Worm (Caenorhabditis elegans) whole organism, L4 larva: ENCODE data around the gene sto-2.

Source experiments
- D1046.2 ChIP-seq: fragments of 200-800 bp; sonication (Bioruptor generic); IDR thresholded peaks from 2 replicates; pipeline ENCODE4 v1.3.6; 2022; ENCODE audit warnings: missing genetic modification characterization, missing compliant biosample characterization
- R02D3.7 ChIP-seq: fragments of 150-350 bp; sonication (generic microtip); optimal IDR thresholded peaks from 3 replicates; lab custom pipeline; 2014; ENCODE audit warnings: missing biosample characterization, missing genetic modification characterization
- T26A8.4 ChIP-seq: fragments of 200-800 bp; sonication (Bioruptor generic); IDR thresholded peaks from 2 replicates; pipeline ENCODE4 v1.3.6; 2022; ENCODE audit warnings: missing genetic modification characterization, missing compliant biosample characterization
- Y105C5A.15 ChIP-seq: fragments of 200-800 bp; sonication (Bioruptor generic); IDR thresholded peaks from 2 replicates; pipeline ENCODE4 v1.3.6; 2022; ENCODE audit warnings: missing genetic modification characterization, missing compliant biosample characterization
- Y5F2A.4 ChIP-seq: fragments of 200-800 bp; sonication (Bioruptor generic); optimal IDR thresholded peaks from 2 replicates; lab custom pipeline; 2018; ENCODE audit warnings: mild to moderate bottlenecking, missing genetic modification characterization, missing compliant biosample characterization
- ZK337.2 ChIP-seq: fragments of 200-800 bp; sonication (Bioruptor generic); IDR thresholded peaks from 2 replicates; pipeline ENCODE4 v1.3.6; 2022; ENCODE audit warnings: missing genetic modification reagents, missing genetic modification characterization, missing compliant biosample characterization
- arid-1 ChIP-seq: fragments of 200-800 bp; sonication (Bioruptor generic); conservative IDR thresholded peaks from 2 replicates; pipeline ENCODE4 v1.3.6; 2022; ENCODE audit warnings: missing genetic modification reagents, missing genetic modification characterization, missing compliant biosample characterization
- ceh-20 ChIP-seq: fragments of 200-800 bp; sonication (Bioruptor generic); IDR thresholded peaks from 2 replicates; pipeline ENCODE4 v1.3.6; 2022; ENCODE audit warnings: missing genetic modification reagents, missing genetic modification characterization, missing compliant biosample characterization
- ceh-28 ChIP-seq: fragments of 150-350 bp; optimal IDR thresholded peaks from 2 replicates; lab custom pipeline; 2014; ENCODE audit warnings: missing biosample characterization, missing genetic modification reagents, missing genetic modification characterization
- ceh-32 ChIP-seq: sonication (generic microtip); optimal IDR thresholded peaks from 2 replicates; lab custom pipeline; 2016; ENCODE audit warnings: mild to moderate bottlenecking, missing genetic modification characterization, missing compliant biosample characterization; ENCODE audit not compliant: poor library complexity
- ceh-82 ChIP-seq: sonication (generic microtip); optimal IDR thresholded peaks from 2 replicates; lab custom pipeline; 2017; ENCODE audit warnings: missing biosample characterization, missing genetic modification characterization
- ces-1 ChIP-seq: fragments of 150-350 bp; sonication (generic microtip); optimal IDR thresholded peaks from 4 replicates; lab custom pipeline; 2014; ENCODE audit warnings: missing biosample characterization, missing genetic modification reagents, missing genetic modification characterization
- daf-12 ChIP-seq: fragments of 150-350 bp; optimal IDR thresholded peaks from 2 replicates; lab custom pipeline; 2014; ENCODE audit warnings: missing biosample characterization, missing genetic modification reagents, missing genetic modification characterization
- daf-19 ChIP-seq: fragments of 200-800 bp; sonication (Bioruptor generic); conservative IDR thresholded peaks from 2 replicates; pipeline ENCODE4 v1.3.6; 2022; ENCODE audit warnings: missing genetic modification characterization, missing compliant biosample characterization
- daf-8 ChIP-seq: fragments of 200-800 bp; sonication (Bioruptor generic); IDR thresholded peaks from 2 replicates; pipeline ENCODE4 v1.3.6; 2022; ENCODE audit warnings: missing genetic modification characterization, missing compliant biosample characterization
- dmd-6 ChIP-seq: fragments of 200-800 bp; sonication (Bioruptor generic); IDR thresholded peaks from 2 replicates; pipeline ENCODE4 v1.3.6; 2022; ENCODE audit warnings: missing genetic modification reagents, missing genetic modification characterization, missing compliant biosample characterization
- dmd-8 ChIP-seq: fragments of 200-800 bp; sonication (Bioruptor generic); IDR thresholded peaks from 2 replicates; pipeline ENCODE4 v1.3.6; 2022; ENCODE audit warnings: missing genetic modification characterization, missing compliant biosample characterization
- dpl-1 ChIP-seq: fragments of 150-350 bp; optimal IDR thresholded peaks from 2 replicates; lab custom pipeline; 2014; ENCODE audit warnings: missing biosample characterization, missing genetic modification reagents, missing genetic modification characterization
- dve-1 ChIP-seq: sonication (generic microtip); optimal IDR thresholded peaks from 2 replicates; lab custom pipeline; 2017; ENCODE audit warnings: antibody characterized with exemption, mild to moderate bottlenecking, missing genetic modification characterization, missing compliant biosample characterization; ENCODE audit not compliant: insufficient read depth
- egl-27 ChIP-seq: sonication (generic microtip); optimal IDR thresholded peaks from 3 replicates; lab custom pipeline; 2017; ENCODE audit warnings: missing biosample characterization, missing genetic modification reagents, missing genetic modification characterization
- egl-43 ChIP-seq: fragments of 200-800 bp; sonication (Bioruptor generic); IDR thresholded peaks from 2 replicates; pipeline ENCODE4 v1.3.6; 2022; ENCODE audit warnings: missing genetic modification reagents, missing genetic modification characterization, missing compliant biosample characterization
- fkh-10 ChIP-seq: fragments of 150-350 bp; optimal IDR thresholded peaks from 2 replicates; lab custom pipeline; 2014; ENCODE audit warnings: missing biosample characterization, missing genetic modification reagents, missing genetic modification characterization
- hif-1 ChIP-seq, 2 experiments: sonication (generic microtip); optimal IDR thresholded peaks; 2 replicates each; lab custom pipeline; 2016 to 2017; ENCODE audit warnings: missing compliant biosample characterization in 2 of 2, missing genetic modification characterization in 2 of 2, missing genetic modification reagents in 2 of 2, missing genotype in 2 of 2, mild to moderate bottlenecking in 1 of 2
- hlh-11 ChIP-seq: fragments of 200-800 bp; sonication (Bioruptor generic); optimal IDR thresholded peaks from 2 replicates; lab custom pipeline; 2018; ENCODE audit warnings: mild to moderate bottlenecking, missing genetic modification characterization, missing compliant biosample characterization
- jun-1 ChIP-seq: fragments of 150-350 bp; optimal IDR thresholded peaks from 2 replicates; lab custom pipeline; 2014; ENCODE audit warnings: missing biosample characterization, missing genetic modification reagents, missing genetic modification characterization
- lim-7 ChIP-seq: fragments of 200-800 bp; sonication (Bioruptor generic); IDR thresholded peaks from 2 replicates; pipeline ENCODE4 v1.3.6; 2022; ENCODE audit warnings: missing genetic modification characterization, missing compliant biosample characterization
- lin-1 ChIP-seq: fragments of 200-800 bp; sonication (Bioruptor generic); IDR thresholded peaks from 2 replicates; pipeline ENCODE4 v1.3.6; 2022; ENCODE audit warnings: missing genetic modification reagents, missing genetic modification characterization, missing compliant biosample characterization
- lin-15B ChIP-seq: fragments of 150-350 bp; sonication (generic microtip); optimal IDR thresholded peaks from 3 replicates; lab custom pipeline; 2014; ENCODE audit warnings: missing biosample characterization, missing genetic modification characterization
- lin-29 ChIP-seq: fragments of 200-800 bp; sonication (Bioruptor generic); IDR thresholded peaks from 2 replicates; pipeline ENCODE4 v1.3.6; 2022; ENCODE audit warnings: missing genetic modification reagents, missing genetic modification characterization, missing compliant biosample characterization
- lir-3 ChIP-seq: sonication (generic microtip); optimal IDR thresholded peaks from 2 replicates; lab custom pipeline; 2016; ENCODE audit warnings: mild to moderate bottlenecking, missing genetic modification characterization, missing compliant biosample characterization
- lsy-2 ChIP-seq, 2 experiments: fragments of 150-350 bp in 1 of 2; sonication (generic microtip) in 1 of 2; optimal IDR thresholded peaks; 2 replicates each; lab custom pipeline; 2014 to 2017; ENCODE audit warnings: missing biosample characterization in 2 of 2, missing genetic modification characterization in 2 of 2
- madf-9 ChIP-seq: fragments of 200-800 bp; sonication (Bioruptor generic); conservative IDR thresholded peaks from 2 replicates; pipeline ENCODE4 v1.3.6; 2022; ENCODE audit warnings: missing genetic modification reagents, missing genetic modification characterization, missing compliant biosample characterization
- mep-1 ChIP-seq: fragments of 150-350 bp; sonication (generic microtip); optimal IDR thresholded peaks from 3 replicates; lab custom pipeline; 2014; ENCODE audit warnings: missing biosample characterization, missing genetic modification characterization
- mes-2 ChIP-seq: sonication (generic microtip); optimal IDR thresholded peaks from 2 replicates; lab custom pipeline; 2016; ENCODE audit warnings: missing genotype, mild to moderate bottlenecking, missing genetic modification characterization, missing compliant biosample characterization; ENCODE audit not compliant: poor library complexity, severe bottlenecking
- mxl-2 ChIP-seq: fragments of 200-800 bp; sonication (Bioruptor generic); conservative IDR thresholded peaks from 2 replicates; pipeline ENCODE4 v1.3.6; 2022; ENCODE audit warnings: missing genetic modification reagents, missing genetic modification characterization, missing compliant biosample characterization
- mxl-3 ChIP-seq: fragments of 200-800 bp; sonication (Bioruptor generic); optimal IDR thresholded peaks from 2 replicates; lab custom pipeline; 2018; ENCODE audit warnings: mild to moderate bottlenecking, missing genetic modification characterization, missing compliant biosample characterization
- nhr-11 ChIP-seq: fragments of 150-350 bp; optimal IDR thresholded peaks from 2 replicates; lab custom pipeline; 2014; ENCODE audit warnings: missing biosample characterization, missing genetic modification characterization
- nhr-111 ChIP-seq: fragments of 200-800 bp; sonication (Bioruptor generic); optimal IDR thresholded peaks from 2 replicates; lab custom pipeline; 2018; ENCODE audit warnings: mild to moderate bottlenecking, missing genetic modification characterization, missing compliant biosample characterization
- nhr-41 ChIP-seq: fragments of 200-800 bp; sonication (Bioruptor generic); IDR thresholded peaks from 2 replicates; pipeline ENCODE4 v1.3.6; 2022; ENCODE audit warnings: missing genetic modification reagents, missing genetic modification characterization, missing compliant biosample characterization
- nhr-48 ChIP-seq: sonication (generic microtip); optimal IDR thresholded peaks from 2 replicates; lab custom pipeline; 2016; ENCODE audit warnings: mild to moderate bottlenecking, missing genetic modification characterization, missing compliant biosample characterization
- nhr-77 ChIP-seq: fragments of 150-350 bp; optimal IDR thresholded peaks from 2 replicates; lab custom pipeline; 2014; ENCODE audit warnings: missing biosample characterization, missing genetic modification characterization
- pha-4 ChIP-seq, 2 experiments: fragments of 150-350 bp in 1 of 2; fragments of 200-800 bp in 1 of 2; sonication (Bioruptor generic) in 1 of 2; IDR thresholded peaks in 1 of 2; optimal IDR thresholded peaks in 1 of 2; 2 replicates each; pipeline versions ENCODE4 v1.3.6 to Lab custom; 2014 to 2022; ENCODE audit warnings: missing genetic modification characterization in 2 of 2, missing genetic modification reagents in 2 of 2, missing biosample characterization in 1 of 2, missing compliant biosample characterization in 1 of 2
- rbr-2 ChIP-seq: sonication (generic microtip); optimal IDR thresholded peaks from 2 replicates; lab custom pipeline; 2016; ENCODE audit warnings: missing genotype, missing genetic modification characterization, missing compliant biosample characterization
- saeg-2 ChIP-seq: fragments of 200-800 bp; sonication (Bioruptor generic); IDR thresholded peaks from 2 replicates; pipeline ENCODE4 v1.3.6; 2022; ENCODE audit warnings: missing genetic modification reagents, missing genetic modification characterization, missing compliant biosample characterization
- set-16 ChIP-seq: fragments of 200-800 bp; sonication (Bioruptor generic); IDR thresholded peaks from 2 replicates; pipeline ENCODE4 v1.3.6; 2022; ENCODE audit warnings: missing genetic modification reagents, missing genetic modification characterization, missing compliant biosample characterization
- snpc-4 ChIP-seq: fragments of 150-350 bp; optimal IDR thresholded peaks from 2 replicates; lab custom pipeline; 2014; ENCODE audit warnings: missing biosample characterization, missing genetic modification characterization
- spr-1 ChIP-seq: sonication (generic microtip); optimal IDR thresholded peaks from 2 replicates; lab custom pipeline; 2016; ENCODE audit warnings: mild to moderate bottlenecking, missing genetic modification characterization, missing compliant biosample characterization
- spr-3 ChIP-seq: fragments of 200-800 bp; sonication (Bioruptor generic); optimal IDR thresholded peaks from 2 replicates; lab custom pipeline; 2018; ENCODE audit warnings: mild to moderate bottlenecking, missing genetic modification characterization, missing compliant biosample characterization
- tag-97 ChIP-seq: fragments of 200-800 bp; sonication (Bioruptor generic); IDR thresholded peaks from 2 replicates; pipeline ENCODE4 v1.3.6; 2022; ENCODE audit warnings: missing genetic modification characterization, missing compliant biosample characterization
- zfp-2 ChIP-seq: sonication (generic microtip); optimal IDR thresholded peaks from 2 replicates; lab custom pipeline; 2016; ENCODE audit warnings: mild to moderate bottlenecking, missing genetic modification characterization, missing compliant biosample characterization
- zip-2 ChIP-seq: fragments of 150-350 bp; optimal IDR thresholded peaks from 2 replicates; lab custom pipeline; 2014; ENCODE audit warnings: missing biosample characterization, missing genetic modification characterization

Gene sto-2

DNA sequence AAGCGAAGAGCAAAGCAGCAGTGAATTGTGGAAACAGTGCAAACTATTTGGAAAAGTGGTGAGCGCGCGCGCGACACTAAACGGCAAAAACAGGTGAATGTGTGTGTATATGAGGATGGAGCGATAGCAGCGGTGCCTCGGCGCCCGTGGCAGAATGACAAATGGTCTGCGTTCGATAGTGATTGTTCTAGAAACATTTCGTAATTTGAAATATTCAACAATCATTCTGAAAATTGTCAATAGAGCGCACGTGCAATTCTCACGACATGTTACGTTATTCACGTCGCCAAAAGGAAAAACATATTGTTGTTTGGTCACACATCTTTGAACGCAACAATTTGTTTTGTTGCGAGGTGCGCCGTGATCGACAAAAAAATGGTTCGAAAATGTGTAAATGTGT, 32.1 kb upstream of the sto-2 start (continued):
- no peak for TF ChIP-seq arid-1 (GFP tag; lab: Robert Waterston, UW)
- TF ChIP-seq daf-8 = no peak
- TF ChIP-seq lin-1 = no peak
- TF ChIP-seq D1046.2 (GFP tag; lab: Robert Waterston, UW) = no peak
- TF ChIP-seq set-16 (GFP tag; lab: Robert Waterston, UW) = no peak
- TF ChIP-seq rbr-2 (tag; lab: Kevin White, UChicago) = no peak
- no peak for TF ChIP-seq daf-12 (tag; lab: Kevin White, UChicago)
- TF ChIP-seq tag-97 (GFP tag; lab: Robert Waterston, UW) = no peak
- TF ChIP-seq madf-9 (GFP tag; lab: Robert Waterston, UW) = no peak
- no peak for TF ChIP-seq ceh-20 (GFP tag; lab: Robert Waterston, UW)
- TF ChIP-seq lir-3 (tag; lab: Kevin White, UChicago) = no peak
- TF ChIP-seq nhr-41 (GFP tag; lab: Robert Waterston, UW) = no peak
- no peak for TF ChIP-seq mes-2 (tag; lab: Kevin White, UChicago)
- no peak for TF ChIP-seq fkh-10 (GFP tag; lab: Kevin White, UChicago)
- TF ChIP-seq nhr-11 (tag; lab: Kevin White, UChicago) = no peak
- TF ChIP-seq R02D3.7 (tag; lab: Kevin White, UChicago) = no peak
- no peak for TF ChIP-seq mxl-2 (GFP tag; lab: Robert Waterston, UW)
- TF ChIP-seq lim-7 (GFP tag; lab: Robert Waterston, UW) = no peak
- TF ChIP-seq dpl-1 (GFP tag; lab: Kevin White, UChicago) = no peak
- TF ChIP-seq dmd-6 (GFP tag; lab: Robert Waterston, UW) = peak; percentile 57
- peak; percentile 45 for TF ChIP-seq mep-1 (tag; lab: Kevin White, UChicago)
- no peak for TF ChIP-seq pha-4 (GFP tag; IDR thresholded peaks at IDR 0.05; lab: Robert Waterston, UW)
- TF ChIP-seq pha-4 (tag; optimal IDR thresholded peaks at IDR 0.05; lab: Kevin White, UChicago) = peak; percentile 44
- TF ChIP-seq Y5F2A.4 (GFP tag; lab: Kevin White, UChicago) = no peak
- no peak for TF ChIP-seq Y105C5A.15 (GFP tag; lab: Robert Waterston, UW)
- 0 out of 2 replicates have a peak, but pooled peaks have one; percentile 9 for TF ChIP-seq T26A8.4
- TF ChIP-seq lin-29 (GFP tag; lab: Robert Waterston, UW) = no peak
- TF ChIP-seq lin-15B = no peak
- no peak for TF ChIP-seq zfp-2
- no peak for TF ChIP-seq spr-3 (GFP tag; lab: Kevin White, UChicago)
- no peak for TF ChIP-seq egl-27
- peak; percentile 46 to 98 for TF ChIP-seq hif-1 (tag; optimal IDR thresholded peaks at IDR 0.05; lab: Kevin White, UChicago)
- TF ChIP-seq saeg-2 = no peak
- no peak for TF ChIP-seq nhr-48 (tag; lab: Kevin White, UChicago)
- no peak for TF ChIP-seq ZK337.2 (GFP tag; lab: Robert Waterston, UW)
- no peak for TF ChIP-seq ceh-32
- TF ChIP-seq nhr-77 (tag; lab: Kevin White, UChicago) = no peak
- TF ChIP-seq daf-19 (GFP tag; lab: Robert Waterston, UW) = no peak
- TF ChIP-seq ces-1 (GFP tag; lab: Kevin White, UChicago) = no peak
- no peak for TF ChIP-seq ceh-28 (tag; lab: Kevin White, UChicago)
- no peak for TF ChIP-seq zip-2
- no peak for TF ChIP-seq dmd-8 (GFP tag; lab: Robert Waterston, UW)
- TF ChIP-seq dve-1 (tag; lab: Kevin White, UChicago) = peak; percentile 62
- TF ChIP-seq ceh-82 (tag; lab: Kevin White, UChicago) = no peak
- TF ChIP-seq nhr-111 (GFP tag; lab: Kevin White, UChicago) = no peak
- TF ChIP-seq hlh-11 (tag; lab: Kevin White, UChicago) = peak; percentile 68
- no peak for TF ChIP-seq snpc-4
- TF ChIP-seq egl-43 (GFP tag; lab: Robert Waterston, UW) = no peak
- TF ChIP-seq jun-1 = no peak
- TF ChIP-seq mxl-3 (GFP tag; lab: Kevin White, UChicago) = no peak
- peak in 1 of 2 experiments; percentile 17 for TF ChIP-seq lsy-2 (tag; optimal IDR thresholded peaks at IDR 0.05; lab: Kevin White, UChicago)
- no peak for TF ChIP-seq spr-1
